Worm (Caenorhabditis elegans) whole organism, dauer: ENCODE measurements around the gene T16A1.2.
"Not testable (repeated sequence)": the region's sequence is repeated elsewhere in the genome, so short reads cannot be mapped to it uniquely, and the experiment has no call there.

Experiments used
- unc-62 ChIP-seq: sonication (generic microtip); optimal IDR thresholded peaks from 2 replicates; lab custom pipeline; 2017; ENCODE audit warnings: missing biosample characterization, missing genetic modification reagents, missing genetic modification characterization

Gene T16A1.2

DNA sequence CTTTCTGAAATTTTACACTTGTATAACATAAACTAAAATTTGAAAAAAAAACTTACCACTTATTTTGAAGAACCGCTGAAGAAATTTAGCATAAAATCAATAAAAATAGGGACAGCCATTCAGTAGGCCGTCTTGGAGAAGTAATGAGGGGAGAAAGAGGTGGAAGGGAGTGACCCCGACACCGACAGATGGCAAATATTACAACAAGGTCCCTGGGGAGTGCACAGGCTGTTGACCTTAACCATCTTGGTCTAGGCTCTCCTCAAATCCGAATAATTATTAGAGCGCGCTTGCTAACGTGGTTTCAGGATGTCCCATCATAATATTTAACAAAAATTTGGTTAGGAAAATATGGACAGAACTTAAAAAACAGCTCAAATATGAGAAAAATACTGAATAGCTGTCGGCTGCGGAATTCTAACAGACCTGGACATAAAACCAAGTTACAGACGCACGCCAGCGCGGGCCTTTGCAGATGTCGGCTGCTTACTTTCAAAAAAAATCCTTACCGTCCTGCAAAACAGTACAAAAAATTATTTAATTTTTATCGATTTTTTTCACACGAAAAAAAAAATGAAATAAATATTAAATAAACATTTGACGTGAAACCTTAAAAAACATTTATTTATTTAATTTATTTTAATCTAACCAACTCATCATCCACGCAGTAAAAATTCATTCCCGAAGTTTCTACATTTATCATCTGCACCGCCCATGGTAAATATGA lies at the start of gene T16A1.2:
TSS of gene T16A1.2 (plus strand) at position 677 of the 727 bp plus-strand sequence.
- TF ChIP-seq unc-62, result no peak

DNA sequence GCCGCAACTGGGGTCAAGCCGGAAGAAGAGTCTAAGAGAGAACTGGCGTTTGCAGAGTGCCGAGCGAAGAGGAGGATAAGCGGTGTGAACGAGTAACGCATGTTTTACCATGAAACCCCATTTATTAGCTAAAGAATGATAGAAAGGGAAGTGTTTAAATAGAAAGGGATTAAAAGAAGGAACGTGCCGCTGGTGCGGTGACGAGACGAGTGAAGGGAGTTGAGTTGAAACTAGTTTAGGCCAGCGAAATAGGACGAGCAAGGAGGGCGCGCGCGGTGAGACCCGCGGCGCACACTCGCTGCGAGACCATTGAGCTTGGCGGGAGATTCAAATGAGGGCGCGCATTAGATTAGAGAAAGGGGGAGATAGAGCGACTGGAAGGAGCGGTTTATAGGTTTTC lies 48.8 kb upstream of the T16A1.2 start, which contains the start of gene math-1:
TSS of gene math-1 (minus strand) at position 101 of the 400 bp plus-strand sequence.
- TF ChIP-seq unc-62, result not testable (repeated sequence)

DNA sequence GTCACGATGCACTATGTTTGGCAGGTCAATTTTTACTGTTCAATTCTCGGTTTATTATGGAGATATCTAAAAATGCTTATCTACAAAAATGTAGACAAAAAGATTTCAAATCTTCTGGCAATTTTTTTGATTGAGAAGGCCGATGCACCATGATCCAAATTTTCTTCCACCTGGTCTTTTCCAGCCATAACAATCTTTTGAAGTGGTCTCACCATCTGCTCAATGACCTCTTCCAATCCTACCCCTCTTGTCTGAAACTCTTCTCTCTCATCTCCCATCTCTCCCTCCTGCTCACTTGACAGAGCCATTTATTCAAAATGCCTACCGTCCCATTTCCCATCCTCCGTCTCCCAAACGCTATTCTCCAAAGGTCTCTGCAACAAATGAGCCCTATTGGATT lies 44.0 kb upstream of the T16A1.2 start, which contains the start of gene fbxb-35:
TSS of gene fbxb-35 (plus strand) at position 301 of the 400 bp plus-strand sequence.
- no peak for TF ChIP-seq unc-62

DNA sequence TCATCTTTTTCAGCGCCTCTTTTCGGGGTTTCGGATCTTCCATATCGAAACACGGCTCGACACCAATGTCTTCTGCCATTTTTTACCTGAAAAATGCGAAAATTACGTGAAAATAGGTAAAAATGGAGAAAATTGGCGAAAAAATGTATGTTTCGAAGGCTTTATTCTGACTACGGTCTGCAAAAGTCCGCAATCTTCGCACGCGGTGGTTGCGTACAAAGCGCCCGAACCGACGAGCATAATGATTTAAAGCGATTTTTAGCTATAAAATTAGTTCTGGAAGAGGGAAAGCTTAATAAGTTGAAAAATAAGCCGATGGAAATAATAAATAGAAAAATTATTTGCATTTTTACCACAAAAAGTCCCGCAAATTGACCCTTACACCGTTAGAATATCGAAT lies 36.4 kb upstream of the T16A1.2 start, which contains the start of gene F07E5.5:
TSS of gene F07E5.5 (minus strand) at position 86 of the 400 bp plus-strand sequence.
- TF ChIP-seq unc-62, result no peak

DNA sequence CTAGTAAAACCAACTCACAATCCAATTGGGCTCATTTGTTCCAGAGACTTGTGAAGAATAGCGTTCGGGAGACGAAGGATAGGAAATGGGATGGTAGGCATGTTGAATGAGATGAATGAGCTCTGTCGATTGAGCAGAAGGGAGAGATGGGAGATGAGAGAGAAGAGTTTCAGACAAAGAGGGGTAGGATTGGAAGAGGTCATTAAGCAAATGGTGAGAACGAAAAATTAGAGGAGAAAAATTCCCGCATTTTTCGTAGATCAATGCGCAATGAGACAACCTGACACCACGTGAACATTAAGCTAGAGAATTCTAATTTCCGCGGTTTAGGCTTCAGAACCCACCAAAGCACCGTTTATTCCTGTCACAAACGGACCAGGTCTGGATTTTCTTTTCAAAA lies 31.4 kb upstream of the T16A1.2 start, which contains the start of gene F07E5.13:
TSS of gene F07E5.13 (minus strand) at position 101 of the 400 bp plus-strand sequence.
- no peak for TF ChIP-seq unc-62

DNA sequence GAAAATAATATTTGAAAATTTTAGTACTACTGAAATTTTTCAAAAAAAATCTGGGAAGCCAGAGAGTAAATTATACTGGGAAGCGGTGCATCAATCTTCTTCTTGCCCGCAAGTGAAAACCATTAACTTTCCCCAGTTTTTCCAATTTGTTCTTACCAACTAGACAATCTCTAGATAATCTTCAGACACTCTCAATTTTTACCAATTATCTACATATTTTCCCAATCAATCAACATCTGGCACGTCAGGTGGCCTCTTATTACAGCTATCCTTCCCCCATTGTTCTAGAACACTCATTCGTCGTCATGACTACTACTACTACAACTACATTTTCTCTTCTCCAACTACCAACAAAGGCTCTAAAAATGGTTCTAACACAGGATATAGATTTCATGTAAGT lies 30.9 kb upstream of the T16A1.2 start, which contains the start of gene fbxb-6:
TSS of gene fbxb-6 (plus strand) at position 301 of the 400 bp plus-strand sequence.
- TF ChIP-seq unc-62, result no peak

DNA sequence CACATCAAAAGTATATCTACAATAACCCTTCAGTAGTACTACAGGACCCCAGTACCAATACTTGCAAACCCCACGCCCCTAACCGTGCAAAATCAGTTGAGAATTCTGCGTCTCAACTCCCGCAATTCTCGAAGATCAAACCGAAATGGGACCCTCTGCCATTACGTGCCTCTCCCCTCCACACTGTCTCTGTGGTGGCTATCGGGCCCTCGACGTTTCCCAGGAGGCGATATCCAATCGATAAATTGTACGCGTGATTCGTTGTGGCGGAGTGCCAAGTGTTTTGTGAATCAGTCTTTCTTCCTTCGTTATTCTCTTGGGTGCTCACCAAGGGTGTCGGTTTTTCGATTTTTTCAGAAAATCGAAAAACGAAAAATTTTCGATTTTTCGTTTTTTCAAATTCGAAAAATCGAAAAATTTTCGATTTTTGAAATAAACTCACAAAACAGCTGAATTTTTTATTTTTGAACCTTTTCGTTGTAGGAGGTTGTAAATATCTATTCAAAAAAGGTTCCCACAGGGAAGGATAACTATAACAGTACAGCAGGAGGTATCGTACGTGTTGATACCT lies 27.9 kb upstream of the T16A1.2 start, which contains the start of gene F07E5.12:
TSS of gene F07E5.12 (plus strand) at position 521 of the 571 bp plus-strand sequence.
- not testable (repeated sequence) for TF ChIP-seq unc-62

DNA sequence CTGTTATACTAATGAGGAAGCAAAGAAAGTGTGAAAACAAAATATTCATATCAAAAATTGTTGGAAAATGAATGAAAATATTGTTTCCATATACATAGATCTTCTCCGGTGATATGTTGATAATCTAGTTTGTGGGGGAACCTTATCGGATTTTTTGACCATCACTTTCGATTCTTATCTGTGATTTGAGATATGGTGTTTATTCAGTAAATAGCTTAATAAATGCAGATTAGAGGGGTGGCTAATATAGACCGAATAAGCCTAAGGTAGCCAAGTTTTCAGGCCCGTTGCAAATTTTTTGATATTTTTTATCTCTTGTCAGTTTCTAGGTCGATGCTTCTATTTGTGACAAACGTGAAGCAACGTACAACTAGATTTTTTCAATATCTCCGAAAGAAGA lies 24.0 kb upstream of the T16A1.2 start, which contains the start of gene F07E5.7:
TSS of gene F07E5.7 (minus strand) at position 101 of the 400 bp plus-strand sequence.
- no peak for TF ChIP-seq unc-62

DNA sequence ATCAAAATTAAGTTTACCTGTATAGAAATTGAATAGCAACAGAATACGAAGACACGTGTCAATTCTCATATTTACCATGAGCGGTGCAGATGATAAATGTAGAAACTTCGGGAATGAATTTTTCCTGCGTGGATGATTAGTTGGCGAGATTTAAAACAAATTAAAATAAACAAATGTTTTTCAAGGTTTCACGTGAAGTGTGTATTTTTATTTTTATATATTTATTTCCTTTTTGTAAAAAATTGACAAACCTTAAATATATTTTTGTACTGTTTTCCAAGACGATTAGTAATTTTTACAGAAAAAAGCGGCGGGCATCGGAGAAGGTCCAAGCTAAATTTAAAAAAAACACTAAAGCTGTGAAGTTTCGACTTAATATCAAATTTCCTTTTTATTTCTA lies 19.9 kb upstream of the T16A1.2 start, which contains the start of gene F07E5.8:
TSS of gene F07E5.8 (minus strand) at position 101 of the 400 bp plus-strand sequence.
- no peak for TF ChIP-seq unc-62

DNA sequence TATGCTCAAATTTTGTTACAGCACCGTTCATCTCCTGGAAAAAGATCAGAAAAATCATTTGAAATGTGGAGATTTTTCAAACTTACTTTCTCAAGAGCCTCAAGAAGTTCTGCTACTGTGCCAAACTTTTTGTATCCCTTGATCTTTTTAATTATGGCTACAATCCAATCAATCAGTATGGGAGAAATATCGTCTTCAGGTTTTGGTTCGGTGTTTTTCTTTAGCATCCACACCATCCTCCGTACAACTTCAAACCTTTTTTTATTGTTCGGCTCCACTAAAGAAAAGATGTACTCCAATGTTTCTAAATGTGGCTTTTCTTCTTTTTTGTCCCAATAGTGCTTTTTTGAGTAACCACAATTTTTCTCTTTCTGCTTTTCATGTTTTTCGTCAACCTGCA lies 18.9 kb upstream of the T16A1.2 start:
- TF ChIP-seq unc-62, result no peak

DNA sequence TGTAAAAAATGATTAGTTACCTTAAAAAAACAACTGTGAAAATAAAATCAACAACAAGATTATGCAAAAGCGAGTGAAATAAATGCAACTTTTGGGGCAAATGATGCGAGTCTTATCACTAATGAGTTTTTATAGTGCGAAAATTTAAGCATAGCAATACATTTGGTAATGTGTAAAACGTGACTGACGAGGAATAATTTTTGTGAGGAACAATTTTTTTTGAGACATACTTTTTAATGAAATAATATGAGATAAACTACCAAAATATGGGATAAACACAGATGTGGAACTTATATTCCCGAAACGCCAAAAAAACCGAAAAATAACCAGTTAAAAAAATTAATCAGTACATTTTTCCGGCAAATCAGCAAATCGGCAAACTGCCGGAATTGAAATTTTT lies 15.0 kb upstream of the T16A1.2 start, which contains the start of gene F07E5.9:
TSS of gene F07E5.9 (minus strand) at position 101 of the 400 bp plus-strand sequence.
- TF ChIP-seq unc-62, result no peak

DNA sequence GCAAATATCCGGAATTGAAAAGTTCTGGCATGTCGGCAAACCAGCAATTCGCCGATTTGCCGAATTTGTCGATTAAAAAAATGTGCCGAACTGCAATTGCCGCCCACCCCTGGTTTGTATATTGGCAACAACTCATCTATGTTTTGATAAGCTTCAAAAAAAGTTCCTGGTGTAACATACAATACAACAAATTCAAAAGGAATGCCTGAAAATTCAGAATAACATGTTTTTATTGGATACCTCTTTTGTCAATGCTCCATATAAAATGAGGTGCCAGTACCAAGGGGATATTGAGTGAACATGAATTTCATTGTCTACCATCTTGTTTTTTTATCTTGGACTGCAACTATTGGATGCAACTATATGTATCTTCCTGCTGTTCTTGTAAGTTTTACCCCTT lies 14.1 kb upstream of the T16A1.2 start, which contains the start of gene T16A1.4:
TSS of gene T16A1.4 (plus strand) at position 301 of the 400 bp plus-strand sequence.
- TF ChIP-seq unc-62, result no peak

DNA sequence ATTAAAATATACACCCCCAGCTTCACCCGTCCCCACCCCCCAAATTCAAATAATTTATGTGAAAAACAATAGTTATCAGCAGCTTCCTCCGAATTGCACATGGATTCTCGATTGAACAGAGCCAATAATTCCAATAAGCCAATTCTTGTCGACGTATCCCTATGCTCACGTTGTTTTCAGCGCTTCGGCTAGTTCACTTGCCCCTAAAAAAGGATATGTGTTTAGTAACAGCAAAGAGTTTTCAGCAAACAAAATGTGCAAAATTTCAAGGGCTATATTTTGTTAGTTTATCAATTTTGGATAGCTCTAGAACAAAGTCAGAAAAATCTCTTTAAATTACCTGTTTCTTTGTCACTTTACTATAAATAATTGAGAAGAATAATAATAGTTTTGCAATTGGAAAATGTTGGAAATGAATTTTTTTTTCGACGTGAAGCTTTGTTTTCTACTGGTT lies 11.6 kb upstream of the T16A1.2 start, which contains the start of the genes T16A1.5 and fbxc-49:
TSS of gene T16A1.5 (minus strand) at position 101 of the 454 bp plus-strand sequence.
TSS of gene fbxc-49 (plus strand) at position 404 of the 454 bp plus-strand sequence.
- no peak for TF ChIP-seq unc-62

DNA sequence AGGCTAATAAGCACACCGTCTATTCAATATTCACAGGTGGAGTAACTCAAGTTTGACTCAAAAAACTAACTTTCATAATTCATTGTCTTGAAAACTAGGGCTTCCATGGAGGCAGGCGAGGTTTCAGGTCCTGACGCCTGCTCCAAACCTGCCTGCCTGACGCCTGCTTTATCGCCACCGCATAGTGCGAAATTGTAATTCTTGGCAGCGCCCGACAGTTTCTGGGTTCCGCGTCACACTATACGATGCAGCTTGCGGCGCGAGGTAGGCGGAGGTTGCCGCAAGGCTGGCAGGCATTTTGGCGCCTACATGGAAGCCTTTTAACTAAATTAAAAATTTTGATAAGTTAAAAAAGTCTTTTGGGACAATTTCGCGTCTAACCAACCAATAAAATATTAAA lies 8.2 kb upstream of the T16A1.2 start:
- no peak for TF ChIP-seq unc-62

DNA sequence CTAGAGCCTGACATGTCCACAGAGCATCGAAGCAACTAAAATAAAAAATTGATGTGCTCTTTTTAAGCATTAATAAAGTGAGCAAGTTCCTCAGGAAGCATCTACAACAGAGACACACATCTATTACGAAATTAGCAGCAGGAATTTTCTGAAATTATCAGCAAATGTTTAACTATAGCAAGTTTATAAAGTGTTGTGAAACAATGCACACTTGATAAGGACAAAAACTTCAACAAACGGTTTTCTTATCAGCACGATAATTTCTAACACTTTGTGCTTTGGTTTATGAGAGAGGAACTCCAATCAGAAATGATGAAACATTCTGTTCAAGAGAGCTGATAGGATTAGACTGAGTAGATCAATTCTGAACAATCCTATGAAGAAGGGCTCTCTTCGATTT lies 4.8 kb upstream of the T16A1.2 start, which contains the start of gene trpl-5:
TSS of gene trpl-5 (minus strand) at position 32 of the 400 bp plus-strand sequence.
- no peak for TF ChIP-seq unc-62

DNA sequence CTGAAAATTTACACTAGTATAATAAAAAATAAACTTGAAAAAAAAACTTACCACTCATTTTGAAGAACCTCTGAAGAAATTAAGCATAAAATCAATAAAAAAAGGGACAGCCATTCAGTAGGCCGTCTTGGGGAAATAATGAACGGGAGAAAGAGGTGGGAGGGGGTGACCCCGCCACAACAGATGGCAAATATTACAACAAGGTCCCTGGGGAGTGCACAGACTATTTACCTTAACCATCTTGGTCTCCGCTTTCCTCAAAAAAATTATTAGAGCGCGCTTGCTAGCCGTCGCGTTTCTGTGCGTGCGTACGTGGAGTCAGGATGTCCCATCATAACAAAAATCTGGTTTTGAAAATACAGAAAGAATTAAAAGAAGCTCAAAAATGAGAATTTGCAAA lies 3.4 kb upstream of the T16A1.2 start, which contains the start of gene T16A1.10:
TSS of gene T16A1.10 (minus strand) at position 123 of the 400 bp plus-strand sequence.
- no peak for TF ChIP-seq unc-62

DNA sequence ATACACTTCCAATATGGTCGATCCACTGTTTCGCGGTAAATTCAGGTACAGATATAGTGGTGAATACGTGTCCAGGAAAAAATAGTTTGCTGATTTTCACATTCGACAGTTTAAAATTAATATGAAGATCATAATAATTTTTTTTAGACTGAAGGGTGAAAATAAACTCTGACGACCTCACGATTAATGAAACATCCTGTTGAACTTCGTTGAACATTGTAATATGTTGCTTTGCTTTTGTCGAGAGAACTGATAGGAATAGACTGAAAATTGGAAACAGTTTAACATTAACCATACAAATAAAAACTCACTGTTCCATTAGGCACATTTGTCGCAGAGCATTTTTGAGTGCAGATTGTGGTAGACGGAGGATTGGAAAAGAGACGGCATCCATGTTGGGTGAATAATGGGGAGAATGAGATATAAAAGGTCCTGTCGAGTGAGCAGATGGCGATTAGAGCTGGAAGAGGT lies 1.9 kb upstream of the T16A1.2 start, which contains the start of gene fbxb-37:
TSS of gene fbxb-37 (minus strand) at position 421 of the 471 bp plus-strand sequence.
- no peak for TF ChIP-seq unc-62
